Worm (Caenorhabditis elegans): ENCODE results near the gene ocr-3.

DNA sequence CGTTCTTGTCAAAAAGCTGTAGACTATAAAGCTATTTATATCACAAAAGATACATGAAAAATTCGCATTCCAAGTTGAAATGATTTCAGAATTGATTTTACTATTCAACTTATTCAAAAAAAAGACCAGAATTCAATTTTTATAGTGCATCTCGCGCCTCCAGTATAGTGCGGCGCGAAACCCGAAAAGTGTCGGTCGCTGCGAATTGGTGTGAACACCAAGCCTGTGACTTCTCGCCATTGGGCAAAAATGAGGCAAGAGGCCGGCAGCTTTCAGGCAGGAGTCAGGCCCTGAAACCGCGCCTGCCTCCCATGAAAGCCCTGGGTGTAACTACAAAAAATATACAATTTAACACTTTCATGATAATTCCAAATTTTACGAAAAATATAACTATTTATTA, 9.2 kb upstream of the ocr-3 start:
- TF ChIP-seq ama-1 (optimal IDR thresholded peaks at IDR 0.05): no peak
- no peak for TF ChIP-seq pha-4 (tag; optimal IDR thresholded peaks at IDR 0.05)
- no peak for TF ChIP-seq zag-1 (tag; optimal IDR thresholded peaks at IDR 0.05)
- no peak for TF ChIP-seq nhr-23 (tag; optimal IDR thresholded peaks at IDR 0.05)
- TF ChIP-seq nhr-43 (tag; optimal IDR thresholded peaks at IDR 0.05; ENCODE audit: poor library complexity, severe bottlenecking): no peak
- no peak for TF ChIP-seq tbx-2 (tag; optimal IDR thresholded peaks at IDR 0.05)
- no peak for TF ChIP-seq aly-2 (tag; optimal IDR thresholded peaks at IDR 0.05)
- no peak for TF ChIP-seq lin-39 (tag; optimal IDR thresholded peaks at IDR 0.05)
- no peak for TF ChIP-seq nhr-11 (tag; optimal IDR thresholded peaks at IDR 0.05)
- no peak for TF ChIP-seq ztf-4 (tag; optimal IDR thresholded peaks at IDR 0.05)
- no peak for TF ChIP-seq pqm-1 (tag; optimal IDR thresholded peaks at IDR 0.05)
- TF ChIP-seq nhr-76 (tag; optimal IDR thresholded peaks at IDR 0.05): no peak
